Worm (Caenorhabditis elegans) whole organism, L2 larva: ENCODE results near the gene B0272.3.

Experiments
- C34F6.9 ChIP-seq: fragments of 150-350 bp; optimal IDR thresholded peaks from 2 replicates; lab custom pipeline; 2014; ENCODE audit warnings: missing biosample characterization, missing genetic modification characterization
- F13H6.1 ChIP-seq: sonication (generic microtip); optimal IDR thresholded peaks from 2 replicates; lab custom pipeline; 2016; ENCODE audit warnings: missing genetic modification characterization, missing compliant biosample characterization
- R02D3.7 ChIP-seq: fragments of 150-350 bp; optimal IDR thresholded peaks from 2 replicates; lab custom pipeline; 2014; ENCODE audit warnings: missing biosample characterization, missing genetic modification characterization
- Y55F3AM.14 ChIP-seq: fragments of 200-800 bp; sonication (Bioruptor generic); optimal IDR thresholded peaks from 2 replicates; lab custom pipeline; 2018; ENCODE audit warnings: mild to moderate bottlenecking, missing genetic modification characterization, missing compliant biosample characterization
- alr-1 ChIP-seq: fragments of 150-350 bp; optimal IDR thresholded peaks from 2 replicates; lab custom pipeline; 2014; ENCODE audit warnings: missing biosample characterization, missing genetic modification characterization
- aly-2 ChIP-seq: fragments of 150-350 bp; optimal IDR thresholded peaks from 2 replicates; lab custom pipeline; 2014; ENCODE audit warnings: missing biosample characterization, missing genetic modification characterization
- ama-1 ChIP-seq: fragments of 150-350 bp; optimal IDR thresholded peaks from 2 replicates; lab custom pipeline; 2018; ENCODE audit warnings: inconsistent platforms
- ceh-16 ChIP-seq: fragments of 150-350 bp; optimal IDR thresholded peaks from 2 replicates; lab custom pipeline; 2014; ENCODE audit warnings: missing biosample characterization, missing genetic modification characterization
- crh-2 ChIP-seq: sonication (generic microtip); optimal IDR thresholded peaks from 2 replicates; lab custom pipeline; 2017; ENCODE audit warnings: missing biosample characterization, missing genetic modification characterization
- egl-27 ChIP-seq: sonication (generic microtip); optimal IDR thresholded peaks from 3 replicates; lab custom pipeline; 2017; ENCODE audit warnings: missing biosample characterization, missing genetic modification reagents, missing genetic modification characterization
- elt-1 ChIP-seq: fragments of 150-350 bp; optimal IDR thresholded peaks from 2 replicates; lab custom pipeline; 2014; ENCODE audit warnings: missing biosample characterization, missing genetic modification characterization
- fos-1 ChIP-seq: fragments of 150-350 bp; optimal IDR thresholded peaks from 2 replicates; lab custom pipeline; 2014; ENCODE audit warnings: missing biosample characterization, missing genetic modification characterization
- gmeb-1 ChIP-seq: fragments of 150-350 bp; optimal IDR thresholded peaks from 2 replicates; lab custom pipeline; 2014; ENCODE audit warnings: missing biosample characterization, missing genetic modification characterization
- lin-13 ChIP-seq: fragments of 150-350 bp; optimal IDR thresholded peaks from 2 replicates; lab custom pipeline; 2014; ENCODE audit warnings: missing biosample characterization, missing genetic modification reagents, missing genetic modification characterization
- lin-39 ChIP-seq: fragments of 150-350 bp; optimal IDR thresholded peaks from 2 replicates; lab custom pipeline; 2014; ENCODE audit warnings: missing biosample characterization, missing genetic modification reagents, missing genetic modification characterization
- lsy-2 ChIP-seq, 2 experiments: fragments of 150-350 bp in 1 of 2; sonication (generic microtip) in 1 of 2; optimal IDR thresholded peaks; 2 replicates each; lab custom pipeline; 2014 to 2017; ENCODE audit warnings: missing biosample characterization in 2 of 2, missing genetic modification characterization in 2 of 2
- mab-5 ChIP-seq: fragments of 150-350 bp; optimal IDR thresholded peaks from 2 replicates; lab custom pipeline; 2014; ENCODE audit warnings: missing biosample characterization, missing genetic modification characterization
- mbf-1 ChIP-seq: sonication (generic microtip); optimal IDR thresholded peaks from 2 replicates; lab custom pipeline; 2017; ENCODE audit warnings: missing biosample characterization, missing genetic modification characterization
- mdl-1 ChIP-seq, 2 experiments: fragments of 150-350 bp in 1 of 2; sonication (generic microtip) in 1 of 2; optimal IDR thresholded peaks; 2 replicates each; lab custom pipeline; 2017; ENCODE audit warnings: missing biosample characterization in 2 of 2, missing genetic modification characterization in 2 of 2
- nhr-11 ChIP-seq: fragments of 150-350 bp; optimal IDR thresholded peaks from 2 replicates; lab custom pipeline; 2014; ENCODE audit warnings: missing biosample characterization, missing genetic modification characterization
- nhr-129 ChIP-seq: fragments of 150-350 bp; optimal IDR thresholded peaks from 2 replicates; lab custom pipeline; 2014; ENCODE audit warnings: missing biosample characterization, missing genetic modification characterization
- nhr-21 ChIP-seq: fragments of 150-350 bp; optimal IDR thresholded peaks from 2 replicates; lab custom pipeline; 2014; ENCODE audit warnings: missing biosample characterization, missing genetic modification characterization
- nhr-237 ChIP-seq: fragments of 150-350 bp; optimal IDR thresholded peaks from 2 replicates; lab custom pipeline; 2014; ENCODE audit warnings: missing biosample characterization, missing genetic modification characterization
- nhr-25 ChIP-seq: fragments of 150-350 bp; sonication (generic microtip); optimal IDR thresholded peaks from 3 replicates; lab custom pipeline; 2014; ENCODE audit warnings: missing biosample characterization, missing genetic modification characterization
- nhr-6 ChIP-seq: fragments of 150-350 bp; optimal IDR thresholded peaks from 2 replicates; lab custom pipeline; 2014; ENCODE audit warnings: missing biosample characterization, missing genetic modification characterization
- nhr-77 ChIP-seq: fragments of 150-350 bp; optimal IDR thresholded peaks from 2 replicates; lab custom pipeline; 2014; ENCODE audit warnings: missing biosample characterization, missing genetic modification characterization
- peb-1 ChIP-seq: fragments of 150-350 bp; optimal IDR thresholded peaks from 2 replicates; lab custom pipeline; 2014; ENCODE audit warnings: missing biosample characterization, missing genetic modification characterization
- sem-4 ChIP-seq: fragments of 150-350 bp; optimal IDR thresholded peaks from 2 replicates; lab custom pipeline; 2014; ENCODE audit warnings: missing biosample characterization, missing genetic modification reagents, missing genetic modification characterization
- skn-1 ChIP-seq: sonication (generic microtip); optimal IDR thresholded peaks from 2 replicates; lab custom pipeline; 2017; ENCODE audit warnings: missing biosample characterization, missing genetic modification characterization
- sma-3 ChIP-seq: sonication (generic microtip); optimal IDR thresholded peaks from 2 replicates; lab custom pipeline; 2016; ENCODE audit warnings: missing genetic modification reagents, missing genetic modification characterization, missing compliant biosample characterization
- sma-9 ChIP-seq, 2 experiments: fragments of 150-350 bp in 1 of 2; sonication (generic microtip) in 1 of 2; optimal IDR thresholded peaks; 2 replicates each; lab custom pipeline; 2014 to 2016; ENCODE audit warnings: missing genetic modification characterization in 2 of 2, mild to moderate bottlenecking in 1 of 2, missing biosample characterization in 1 of 2, missing compliant biosample characterization in 1 of 2, missing genetic modification reagents in 1 of 2, moderate library complexity in 1 of 2
- snpc-4 ChIP-seq: fragments of 150-350 bp; optimal IDR thresholded peaks from 2 replicates; lab custom pipeline; 2014; ENCODE audit warnings: missing biosample characterization, missing genetic modification characterization
- unc-62 ChIP-seq: fragments of 150-350 bp; optimal IDR thresholded peaks from 2 replicates; lab custom pipeline; 2014; ENCODE audit warnings: missing biosample characterization, missing genetic modification reagents, missing genetic modification characterization
- ztf-1 ChIP-seq: fragments of 200-800 bp; sonication (Bioruptor generic); conservative IDR thresholded peaks from 2 replicates; pipeline ENCODE4 v1.3.6; 2022; ENCODE audit warnings: missing genetic modification characterization, missing compliant biosample characterization
- ztf-11 ChIP-seq: sonication (generic microtip); optimal IDR thresholded peaks from 2 replicates; lab custom pipeline; 2017; ENCODE audit warnings: missing biosample characterization, missing genetic modification characterization

B0272.3 gene

DNA sequence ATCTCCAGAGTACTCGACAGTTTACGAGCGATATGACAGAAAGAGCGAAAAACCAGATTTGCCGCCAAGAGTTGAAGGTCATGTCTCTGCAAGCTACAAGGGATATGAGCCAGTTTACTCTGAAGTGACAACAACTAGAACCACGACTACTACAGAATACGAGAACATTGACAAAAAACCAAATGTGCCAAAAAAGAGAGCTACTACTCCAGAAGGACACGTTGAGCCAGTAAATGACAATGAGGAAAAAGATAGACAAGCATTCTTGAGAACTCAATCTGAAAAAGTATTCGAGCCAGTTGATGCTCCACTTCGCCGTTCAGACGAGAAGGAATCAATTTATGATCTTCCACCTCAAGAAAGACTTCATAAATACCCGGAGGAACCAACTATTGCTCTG is 13.9 kb upstream of the B0272.3 start:
- TF ChIP-seq mab-5 (no peak), sma-3 (GFP tag; lab: Kevin White, UChicago) (no peak), unc-62 (no peak), mdl-1 (tag; optimal IDR thresholded peaks at IDR 0.05; lab: Kevin White, UChicago) (no peak), lin-39 (tag; lab: Kevin White, UChicago) (no peak), snpc-4 (tag; lab: Kevin White, UChicago) (no peak), sem-4 (no peak), C34F6.9 (tag; lab: Kevin White, UChicago) (no peak), R02D3.7 (no peak), nhr-25 (tag; lab: Kevin White, UChicago) (no peak), nhr-77 (tag; lab: Kevin White, UChicago) (no peak), nhr-237 (no peak), ama-1 (lab: Kevin White, UChicago) (no peak), egl-27 (tag; lab: Kevin White, UChicago) (no peak), F13H6.1 (no peak), Y55F3AM.14 (GFP tag; lab: Kevin White, UChicago) (no peak), elt-1 (no peak), lin-13 (GFP tag; lab: Kevin White, UChicago) (no peak)

DNA sequence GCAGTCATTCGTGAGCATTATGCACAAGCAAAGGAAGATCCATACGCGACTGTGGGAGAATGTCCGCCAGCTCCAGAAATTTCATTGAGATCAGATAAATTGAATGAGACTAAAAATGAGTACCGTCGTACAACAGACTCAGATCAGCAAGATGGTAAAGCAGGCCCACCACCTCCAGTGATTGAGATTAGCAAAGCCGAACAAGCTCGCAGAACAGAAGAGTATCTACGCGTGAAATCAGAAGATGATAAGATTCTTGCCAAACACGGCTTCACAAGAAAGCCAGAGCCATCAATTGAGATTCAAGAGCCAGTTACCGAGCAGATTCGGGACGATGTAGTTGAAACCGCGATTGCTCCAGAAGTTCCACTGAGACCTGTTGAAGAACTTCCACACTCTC is 13.3 kb upstream of the B0272.3 start:
- no peak for TF ChIP-seq nhr-6 (tag; lab: Kevin White, UChicago)
- no peak for TF ChIP-seq alr-1 (tag; lab: Kevin White, UChicago)
- no peak for TF ChIP-seq ztf-11 (tag; lab: Kevin White, UChicago)
- TF ChIP-seq mdl-1 (tag; optimal IDR thresholded peaks at IDR 0.05; lab: Kevin White, UChicago): no peak
- no peak for TF ChIP-seq Y55F3AM.14 (GFP tag; lab: Kevin White, UChicago)
- no peak for TF ChIP-seq sma-9 (GFP tag; optimal IDR thresholded peaks at IDR 0.05; lab: Kevin White, UChicago)
- no peak for TF ChIP-seq sma-9 (tag; optimal IDR thresholded peaks at IDR 0.05; lab: Kevin White, UChicago)
- no peak for TF ChIP-seq nhr-21 (tag; lab: Kevin White, UChicago)
- no peak for TF ChIP-seq mbf-1 (tag; lab: Kevin White, UChicago)
- no peak for TF ChIP-seq snpc-4 (tag; lab: Kevin White, UChicago)
- no peak for TF ChIP-seq egl-27 (tag; lab: Kevin White, UChicago)
- no peak for TF ChIP-seq peb-1
- no peak for TF ChIP-seq crh-2
- no peak for TF ChIP-seq nhr-237

DNA sequence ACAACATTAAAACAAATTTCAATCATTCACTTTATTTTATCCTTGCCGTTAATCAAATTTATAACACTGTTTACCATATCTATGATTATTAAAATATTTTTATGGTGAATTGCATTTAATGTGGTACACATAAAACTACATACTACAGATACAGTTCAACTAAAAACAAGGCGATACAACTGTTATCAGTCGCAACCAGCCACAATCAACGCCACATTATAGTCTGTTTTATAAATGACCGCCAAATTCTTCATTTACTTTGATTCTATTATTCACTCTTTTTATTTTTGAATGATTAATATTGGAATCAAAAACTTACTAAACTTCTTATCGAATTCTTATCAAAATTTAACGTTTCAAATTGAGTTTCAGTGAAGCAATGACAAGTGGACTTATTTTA is 3.2 kb upstream of the B0272.3 start, which contains the start of gene B0272.4:
Gene B0272.4, plus strand, starts transcription at position 373 of the 400 bp plus-strand sequence.
- peak; percentile 95 for TF ChIP-seq fos-1
- peak; percentile 35 for TF ChIP-seq crh-2
- TF ChIP-seq aly-2 (tag; lab: Kevin White, UChicago): no peak
- peak; percentile 44 for TF ChIP-seq gmeb-1 (tag; lab: Kevin White, UChicago)
- no peak for TF ChIP-seq lin-13 (GFP tag; lab: Kevin White, UChicago)
- TF ChIP-seq sma-9 (GFP tag; optimal IDR thresholded peaks at IDR 0.05; lab: Kevin White, UChicago): peak; percentile 5
- no peak for TF ChIP-seq sma-9 (tag; optimal IDR thresholded peaks at IDR 0.05; lab: Kevin White, UChicago)
- TF ChIP-seq nhr-11: no peak

DNA sequence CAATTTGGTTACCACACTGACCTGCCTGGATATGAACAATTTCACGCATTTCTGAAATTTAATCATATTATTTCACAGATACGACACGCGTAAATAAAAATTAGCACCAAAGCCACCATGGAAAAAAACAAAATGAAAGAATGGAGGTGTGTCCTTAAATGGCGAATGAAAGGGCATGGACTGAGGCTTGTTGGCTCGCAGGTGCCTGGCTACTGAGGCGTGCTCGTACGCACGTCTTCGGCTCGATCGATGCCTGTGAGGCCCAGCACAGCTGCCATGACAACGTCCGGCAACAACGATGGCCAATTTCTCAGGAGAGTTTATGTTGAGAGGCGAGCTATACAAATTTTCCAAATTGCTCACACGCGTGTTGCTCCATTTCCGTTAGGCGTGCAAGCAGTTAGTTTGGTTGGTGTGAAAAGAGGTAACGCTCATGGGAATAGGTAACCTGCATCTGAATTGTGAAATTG is 5.6 kb downstream of the B0272.3 start, which contains the start of gene tbb-4:
Gene tbb-4, minus strand, starts transcription at position 51 of the 470 bp plus-strand sequence.
- no peak for TF ChIP-seq nhr-11
- TF ChIP-seq nhr-237: no peak
- TF ChIP-seq nhr-77 (tag; lab: Kevin White, UChicago): no peak
- TF ChIP-seq nhr-25 (tag; lab: Kevin White, UChicago): no peak
- no peak for TF ChIP-seq elt-1
- TF ChIP-seq egl-27 (tag; lab: Kevin White, UChicago): no peak
- TF ChIP-seq sem-4: no peak
- TF ChIP-seq alr-1 (tag; lab: Kevin White, UChicago): no peak
- no peak for TF ChIP-seq nhr-6 (tag; lab: Kevin White, UChicago)
- TF ChIP-seq Y55F3AM.14 (GFP tag; lab: Kevin White, UChicago): no peak
- TF ChIP-seq sma-3 (GFP tag; lab: Kevin White, UChicago): no peak
- TF ChIP-seq ztf-1 (GFP tag; lab: Robert Waterston, UW): no peak
- no peak for TF ChIP-seq skn-1
- no peak for TF ChIP-seq lsy-2 (tag; optimal IDR thresholded peaks at IDR 0.05; lab: Kevin White, UChicago)
- no peak for TF ChIP-seq nhr-129 (tag; lab: Kevin White, UChicago)
- TF ChIP-seq snpc-4 (tag; lab: Kevin White, UChicago): no peak
- TF ChIP-seq nhr-21 (tag; lab: Kevin White, UChicago): no peak
- TF ChIP-seq peb-1: no peak
- TF ChIP-seq ceh-16: no peak
- TF ChIP-seq F13H6.1: no peak
